Fruit fly (Drosophila melanogaster) whole organism, embryonic: Measurements from ENCODE around the gene CG32812.

Source experiments
- Adf1 ChIP-seq: fragments of 200-800 bp; sonication (Bioruptor generic); IDR thresholded peaks from 2 replicates; pipeline ENCODE4 v1.3.6; 2022; ENCODE audit warnings: missing biosample characterization, missing genetic modification characterization
- B-H2 ChIP-seq: fragments of 200-800 bp; sonication (Bioruptor generic); optimal IDR thresholded peaks from 2 replicates; lab custom pipeline; 2018; ENCODE audit warnings: missing biosample characterization, mild to moderate bottlenecking, missing genetic modification characterization
- CG1603 ChIP-seq: fragments of 200-800 bp; sonication (Bioruptor generic); optimal IDR thresholded peaks from 2 replicates; lab custom pipeline; 2019; ENCODE audit warnings: missing biosample characterization, mild to moderate bottlenecking, missing genetic modification characterization, moderate library complexity
- CG1647 ChIP-seq: fragments of 200-800 bp; sonication (Bioruptor generic); optimal IDR thresholded peaks from 3 replicates; lab custom pipeline; 2016; ENCODE audit warnings: missing biosample characterization, missing genetic modification characterization
- CG34376 ChIP-seq: fragments of 200-800 bp; sonication (Bioruptor generic); optimal IDR thresholded peaks from 2 replicates; lab custom pipeline; 2018; ENCODE audit warnings: missing biosample characterization, mild to moderate bottlenecking, missing genetic modification characterization
- CG34422 ChIP-seq: fragments of 200-800 bp; sonication (Bioruptor generic); IDR thresholded peaks from 3 replicates; pipeline ENCODE4 v1.3.6; 2022; ENCODE audit warnings: missing biosample characterization, missing genetic modification characterization
- CG4404 ChIP-seq: fragments of 200-800 bp; sonication (Bioruptor generic); IDR thresholded peaks from 2 replicates; pipeline ENCODE4 v1.3.6; 2022; ENCODE audit warnings: missing biosample characterization, missing genetic modification characterization
- CG6175 ChIP-seq: fragments of 200-800 bp; sonication (Bioruptor generic); IDR thresholded peaks from 3 replicates; pipeline ENCODE4 v1.3.6; 2022; ENCODE audit warnings: missing biosample characterization, missing genetic modification characterization
- CG6654 ChIP-seq: fragments of 200-800 bp; sonication (Bioruptor generic); optimal IDR thresholded peaks from 2 replicates; lab custom pipeline; 2017; ENCODE audit warnings: missing biosample characterization, mild to moderate bottlenecking, missing genetic modification characterization
- CG7839 ChIP-seq: fragments of 200-800 bp; sonication (Bioruptor generic); optimal IDR thresholded peaks from 3 replicates; lab custom pipeline; 2018; ENCODE audit warnings: missing biosample characterization, mild to moderate bottlenecking, missing genetic modification characterization, moderate library complexity
- CrebB ChIP-seq: fragments of 200-800 bp; sonication (Bioruptor generic); optimal IDR thresholded peaks from 3 replicates; lab custom pipeline; 2018; ENCODE audit warnings: missing biosample characterization, mild to moderate bottlenecking, missing genetic modification characterization
- Deaf1 ChIP-seq: fragments of 200-800 bp; optimal IDR thresholded peaks from 3 replicates; lab custom pipeline; 2019; ENCODE audit warnings: missing biosample characterization, mild to moderate bottlenecking, missing genetic modification characterization, moderate library complexity
- Drgx ChIP-seq: fragments of 200-800 bp; sonication (Bioruptor generic); IDR thresholded peaks from 2 replicates; pipeline ENCODE4 v1.3.6; 2022; ENCODE audit warnings: missing biosample characterization, missing genetic modification characterization
- Ets97D ChIP-seq: fragments of 200-800 bp; sonication (Bioruptor generic); optimal IDR thresholded peaks from 3 replicates; lab custom pipeline; 2016; ENCODE audit warnings: missing biosample characterization, missing genetic modification characterization
- Jarid2 ChIP-seq: fragments of 200-800 bp; sonication (Bioruptor generic); optimal IDR thresholded peaks from 3 replicates; lab custom pipeline; 2017; ENCODE audit warnings: mild to moderate bottlenecking, missing biosample characterization, missing genetic modification reagents, missing genetic modification characterization
- Lhr ChIP-seq: fragments of 200-800 bp; sonication (Bioruptor generic); optimal IDR thresholded peaks from 3 replicates; lab custom pipeline; 2017; ENCODE audit warnings: mild to moderate bottlenecking, missing biosample characterization, missing genetic modification reagents, missing genetic modification characterization
- Med ChIP-seq: fragments of 200-800 bp; sonication (Bioruptor generic); peaks from one replicate; lab custom pipeline; 2016; ENCODE audit warnings: missing biosample characterization, missing genetic modification characterization, mild to moderate bottlenecking, inconsistent platforms, moderate library complexity
- Six4 ChIP-seq: fragments of 200-800 bp; sonication (Bioruptor generic); optimal IDR thresholded peaks from 2 replicates; lab custom pipeline; 2016; ENCODE audit warnings: missing biosample characterization, missing genetic modification characterization
- Taf1 ChIP-seq: fragments of 200-800 bp; sonication (Bioruptor generic); IDR thresholded peaks from 2 replicates; pipeline ENCODE4 v1.3.6; 2022; ENCODE audit warnings: missing biosample characterization, missing genetic modification characterization
- amos ChIP-seq: fragments of 200-800 bp; sonication (Bioruptor generic); IDR thresholded peaks from 2 replicates; pipeline ENCODE4 v1.3.6; 2022; ENCODE audit warnings: missing biosample characterization, missing genetic modification characterization; ENCODE audit not compliant: partially characterized antibody
- chinmo ChIP-seq: fragments of 200-800 bp; sonication (Bioruptor generic); IDR thresholded peaks from 4 replicates; pipeline ENCODE4 v1.3.6; 2022; ENCODE audit warnings: missing biosample characterization, missing genetic modification characterization; ENCODE audit not compliant: partially characterized antibody
- chm ChIP-seq: fragments of 200-800 bp; sonication (Bioruptor generic); IDR thresholded peaks from 2 replicates; pipeline ENCODE4 v1.3.6; 2022; ENCODE audit warnings: missing biosample characterization, missing genetic modification characterization
- dan ChIP-seq: fragments of 200-800 bp; sonication (Bioruptor generic); IDR thresholded peaks from 2 replicates; pipeline ENCODE4 v1.3.6; 2022; ENCODE audit warnings: missing biosample characterization, missing genetic modification characterization
- emc ChIP-seq: fragments of 200-800 bp; sonication (Bioruptor generic); optimal IDR thresholded peaks from 2 replicates; lab custom pipeline; 2016; ENCODE audit warnings: missing biosample characterization, missing genetic modification characterization
- gce ChIP-seq: fragments of 200-800 bp; sonication (Bioruptor generic); IDR thresholded peaks from 3 replicates; pipeline ENCODE4 v1.3.6; 2022; ENCODE audit warnings: missing biosample characterization, missing genetic modification characterization
- gro ChIP-seq: fragments of 200-800 bp; sonication (Bioruptor generic); optimal IDR thresholded peaks from 2 replicates; lab custom pipeline; 2016; ENCODE audit warnings: missing biosample characterization, missing genetic modification characterization
- oc ChIP-seq: fragments of 200-800 bp; sonication (Bioruptor generic); optimal IDR thresholded peaks from 2 replicates; lab custom pipeline; 2018; ENCODE audit warnings: missing biosample characterization, mild to moderate bottlenecking, missing genetic modification characterization, moderate library complexity
- pros ChIP-seq: fragments of 200-800 bp; sonication (Bioruptor generic); optimal IDR thresholded peaks from 3 replicates; lab custom pipeline; 2019; ENCODE audit warnings: missing biosample characterization, mild to moderate bottlenecking, missing genetic modification characterization, moderate library complexity
- row ChIP-seq: fragments of 200-800 bp; sonication (Bioruptor generic); IDR thresholded peaks from 3 replicates; pipeline ENCODE4 v1.3.6; 2022; ENCODE audit warnings: missing biosample characterization, missing genetic modification characterization
- sisA ChIP-seq: fragments of 200-800 bp; sonication (Bioruptor generic); IDR thresholded peaks from 2 replicates; pipeline ENCODE4 v1.3.6; 2022; ENCODE audit warnings: missing biosample characterization, missing genetic modification characterization
- usp ChIP-seq: fragments of >200 bp; optimal IDR thresholded peaks from 2 replicates; lab custom pipeline; 2017; ENCODE audit warnings: missing biosample characterization, missing genetic modification characterization
- vvl ChIP-seq: fragments of 200-800 bp; sonication (Bioruptor generic); IDR thresholded peaks from 2 replicates; pipeline ENCODE4 v1.3.6; 2022; ENCODE audit warnings: missing biosample characterization, missing genetic modification characterization

The CG32812 gene

dm6 chrX:1337998-1338397, 50.9 kb downstream of the CG32812 start (continued):
- peak; percentile 43; the same call in 1 of the 3 replicates for TF ChIP-seq CG34422 (GFP tag; lab: Robert Waterston, UW)
- no peak for TF ChIP-seq B-H2 (GFP tag; lab: Kevin White, UChicago)
- no peak for TF ChIP-seq Ets97D (GFP tag; lab: Kevin White, UChicago)
- TF ChIP-seq Taf1 (GFP tag; lab: Robert Waterston, UW): no peak
- no peak for TF ChIP-seq sisA (GFP tag; lab: Robert Waterston, UW)
- TF ChIP-seq Med: peak; percentile 43
- no peak for TF ChIP-seq dan (GFP tag; lab: Robert Waterston, UW)
- no peak for TF ChIP-seq emc
- peak; percentile 63 for TF ChIP-seq Deaf1 (tag; lab: Kevin White, UChicago)
- no peak for TF ChIP-seq CG1647 (GFP tag; lab: Kevin White, UChicago)
- TF ChIP-seq Drgx (GFP tag; lab: Robert Waterston, UW): peak; percentile 31; the same call in 1 of the 2 replicates
- TF ChIP-seq Jarid2: peak; percentile 57
- no peak for TF ChIP-seq CG34376 (GFP tag; lab: Kevin White, UChicago)
- TF ChIP-seq gro (GFP tag; lab: Kevin White, UChicago): no peak
- TF ChIP-seq vvl (GFP tag; lab: Robert Waterston, UW): peak; percentile 6; the same call in 1 of the 2 replicates
- TF ChIP-seq chinmo (GFP tag; lab: Robert Waterston, UW): 0 out of 4 replicates have a peak, but pooled peaks have one; percentile 53
- TF ChIP-seq usp (GFP tag; lab: Kevin White, UChicago): no peak
- TF ChIP-seq CG7839 (tag; lab: Kevin White, UChicago): no peak
- TF ChIP-seq gce (GFP tag; lab: Robert Waterston, UW): no peak
- TF ChIP-seq Adf1 (GFP tag; lab: Robert Waterston, UW): peak; percentile 58
- no peak for TF ChIP-seq CrebB
- no peak for TF ChIP-seq chm (GFP tag; lab: Robert Waterston, UW)
- no peak for TF ChIP-seq pros (GFP tag; lab: Kevin White, UChicago)
- 0 out of 3 replicates have a peak, but pooled peaks have one; percentile 13 for TF ChIP-seq CG6175 (GFP tag; lab: Robert Waterston, UW)
- peak; percentile 15 for TF ChIP-seq oc (tag; lab: Kevin White, UChicago)
- TF ChIP-seq CG6654 (GFP tag; lab: Kevin White, UChicago): no peak
- peak; percentile 12; the same call in 1 of the 3 replicates for TF ChIP-seq row
- TF ChIP-seq amos (GFP tag; lab: Robert Waterston, UW): no peak
- TF ChIP-seq CG1603 (tag; lab: Kevin White, UChicago): no peak
- no peak for TF ChIP-seq Six4 (GFP tag; lab: Kevin White, UChicago)
- no peak for TF ChIP-seq CG4404 (GFP tag; lab: Robert Waterston, UW)
- no peak for TF ChIP-seq Lhr (GFP tag; lab: Kevin White, UChicago)
